Worm (Caenorhabditis elegans) whole organism, mixed stage, embryonic: ENCODE results near the gene F35G12.5.

Source experiments
- M03D4.4 ChIP-seq: sonication (generic microtip); optimal IDR thresholded peaks from 2 replicates; lab custom pipeline; 2017; ENCODE audit warnings: mild to moderate bottlenecking, missing genetic modification characterization, missing compliant biosample characterization
- bed-3 ChIP-seq: fragments of 200-800 bp; sonication (Bioruptor generic); optimal IDR thresholded peaks from 3 replicates; lab custom pipeline; 2018; ENCODE audit warnings: mild to moderate bottlenecking, missing genetic modification characterization, moderate library complexity, missing compliant biosample characterization
- blmp-1 ChIP-seq: fragments of 150-350 bp; optimal IDR thresholded peaks from 2 replicates; lab custom pipeline; 2014; ENCODE audit warnings: missing biosample characterization, missing genetic modification characterization
- ceh-39 ChIP-seq: fragments of 150-350 bp; optimal IDR thresholded peaks from 2 replicates; lab custom pipeline; 2014; ENCODE audit warnings: missing biosample characterization, missing genetic modification characterization
- ceh-43 ChIP-seq: fragments of 200-800 bp; sonication (Bioruptor generic); optimal IDR thresholded peaks from 2 replicates; lab custom pipeline; 2018; ENCODE audit warnings: mild to moderate bottlenecking, missing genetic modification characterization, moderate library complexity, missing compliant biosample characterization
- ces-1 ChIP-seq: fragments of 150-350 bp; optimal IDR thresholded peaks from 2 replicates; lab custom pipeline; 2014; ENCODE audit warnings: missing biosample characterization, missing genetic modification reagents, missing genetic modification characterization
- cnd-1 ChIP-seq: fragments of 200-800 bp; sonication (Bioruptor generic); optimal IDR thresholded peaks from 2 replicates; lab custom pipeline; 2018; ENCODE audit warnings: mild to moderate bottlenecking, missing genetic modification characterization, missing compliant biosample characterization
- drap-1 ChIP-seq: fragments of 200-800 bp; sonication (Bioruptor generic); optimal IDR thresholded peaks from 3 replicates; lab custom pipeline; 2018; ENCODE audit warnings: mild to moderate bottlenecking, missing genetic modification characterization, missing compliant biosample characterization
- elt-1 ChIP-seq: sonication (generic microtip); optimal IDR thresholded peaks from 2 replicates; lab custom pipeline; 2017; ENCODE audit warnings: missing genetic modification characterization, mild to moderate bottlenecking, missing compliant biosample characterization, antibody characterized with exemption, moderate library complexity, borderline replicate concordance; ENCODE audit not compliant: insufficient read depth
- elt-3 ChIP-seq: fragments of 150-350 bp; optimal IDR thresholded peaks from 2 replicates; lab custom pipeline; 2014; ENCODE audit warnings: missing biosample characterization, missing genetic modification characterization
- ham-2 ChIP-seq: fragments of 200-800 bp; sonication (Bioruptor generic); optimal IDR thresholded peaks from 2 replicates; lab custom pipeline; 2018; ENCODE audit warnings: mild to moderate bottlenecking, missing genetic modification characterization, missing compliant biosample characterization
- lin-32 ChIP-seq: fragments of 200-800 bp; sonication (Bioruptor generic); optimal IDR thresholded peaks from 2 replicates; lab custom pipeline; 2018; ENCODE audit warnings: mild to moderate bottlenecking, missing genetic modification characterization, missing compliant biosample characterization
- mls-2 ChIP-seq: sonication (generic microtip); optimal IDR thresholded peaks from 2 replicates; lab custom pipeline; 2016; ENCODE audit warnings: mild to moderate bottlenecking, missing genetic modification characterization, moderate library complexity, missing compliant biosample characterization
- nhr-2 ChIP-seq: fragments of 150-350 bp; optimal IDR thresholded peaks from 2 replicates; lab custom pipeline; 2014; ENCODE audit warnings: missing biosample characterization, missing genetic modification characterization
- nhr-237 ChIP-seq: fragments of 150-350 bp; optimal IDR thresholded peaks from 2 replicates; lab custom pipeline; 2014; ENCODE audit warnings: missing biosample characterization, missing genetic modification characterization
- nhr-76 ChIP-seq: sonication (generic microtip); optimal IDR thresholded peaks from 2 replicates; lab custom pipeline; 2017; ENCODE audit warnings: missing biosample characterization, missing genetic modification characterization
- pha-4 ChIP-seq: fragments of 150-350 bp; optimal IDR thresholded peaks from 2 replicates; lab custom pipeline; 2018; ENCODE audit warnings: missing biosample characterization, missing genetic modification reagents, missing genetic modification characterization
- sem-2 ChIP-seq: fragments of 200-800 bp; sonication (Bioruptor generic); optimal IDR thresholded peaks from 2 replicates; lab custom pipeline; 2018; ENCODE audit warnings: mild to moderate bottlenecking, missing genetic modification characterization, missing compliant biosample characterization
- snpc-4 ChIP-seq: fragments of 150-350 bp; optimal IDR thresholded peaks from 2 replicates; lab custom pipeline; 2014; ENCODE audit warnings: missing biosample characterization, missing genetic modification characterization
- sptf-1 ChIP-seq: sonication (generic microtip); optimal IDR thresholded peaks from 2 replicates; lab custom pipeline; 2017; ENCODE audit warnings: mild to moderate bottlenecking, missing genetic modification characterization, moderate library complexity, missing compliant biosample characterization
- unc-120 ChIP-seq: sonication (generic microtip); optimal IDR thresholded peaks from 2 replicates; lab custom pipeline; 2017; ENCODE audit warnings: missing genetic modification characterization, missing compliant biosample characterization; ENCODE audit not compliant: poor library complexity, severe bottlenecking
- unc-62 ChIP-seq: fragments of 150-350 bp; optimal IDR thresholded peaks from 2 replicates; lab custom pipeline; 2014; ENCODE audit warnings: missing biosample characterization, missing genetic modification reagents, missing genetic modification characterization
- zip-8 ChIP-seq: fragments of 150-350 bp; optimal IDR thresholded peaks from 2 replicates; lab custom pipeline; 2014; ENCODE audit warnings: missing biosample characterization, missing genetic modification characterization

The F35G12.5 gene

DNA sequence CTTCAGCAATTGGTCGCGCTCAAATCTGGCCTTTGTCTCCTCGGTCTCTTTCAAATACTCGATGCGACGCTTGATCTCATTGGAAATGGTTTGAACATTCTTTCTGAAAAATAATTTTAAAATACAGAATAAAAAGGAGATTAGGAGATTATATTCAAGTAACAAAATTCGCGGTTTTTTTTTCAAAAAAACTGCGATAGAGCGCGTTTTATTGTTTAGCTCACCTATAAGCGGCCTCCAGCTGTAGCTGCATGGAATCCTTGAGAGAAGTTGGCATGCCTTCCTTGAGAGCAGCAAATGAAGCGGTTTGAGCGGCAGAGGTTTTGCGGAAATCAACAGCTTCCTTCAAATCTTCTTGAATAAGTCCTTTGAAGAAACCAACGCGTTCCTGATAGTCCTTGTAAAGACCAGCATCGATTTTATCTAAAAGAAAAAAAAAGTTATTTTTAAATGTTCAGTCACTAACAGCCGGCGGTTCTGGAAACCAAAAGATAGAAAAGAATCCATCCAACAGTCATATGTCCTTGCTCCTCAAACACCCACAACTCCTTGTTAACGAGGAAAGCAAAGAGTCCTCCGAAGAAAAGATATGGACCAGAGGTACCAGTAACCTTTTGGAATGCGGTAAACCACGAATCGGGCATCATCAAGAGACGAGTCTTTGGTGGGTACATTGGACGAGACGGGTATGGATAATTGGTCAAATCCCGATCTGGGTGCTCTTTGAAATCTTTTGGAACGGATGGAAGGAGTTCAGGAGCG lies 11.0 kb downstream of the F35G12.5 start:
- TF ChIP-seq ham-2 (GFP tag; lab: Kevin White, UChicago) (no peak), M03D4.4 (tag; lab: Kevin White, UChicago) (no peak), elt-3 (no peak), ceh-39 (tag; lab: Kevin White, UChicago) (no peak)

ce11 chrIII:4595771-4596227 lies 11.9 kb downstream of the F35G12.5 start, which contains the start of gene asb-1:
TSS of gene asb-1 (minus strand) at chrIII:4595821.
- no peak for TF ChIP-seq nhr-237 (tag; lab: Kevin White, UChicago)

ce11 chrIII:4600139-4600762 lies 16.3 kb downstream of the F35G12.5 start, which contains the start of gene mab-21:
TSS of gene mab-21 (plus strand) at chrIII:4600753.
- TF ChIP-seq unc-62 (peak; percentile 63), elt-3 (peak; percentile 47), elt-1 (peak; percentile 29), lin-32 (no peak), sptf-1 (tag; lab: Kevin White, UChicago) (no peak), nhr-2 (tag; lab: Kevin White, UChicago) (no peak)

DNA sequence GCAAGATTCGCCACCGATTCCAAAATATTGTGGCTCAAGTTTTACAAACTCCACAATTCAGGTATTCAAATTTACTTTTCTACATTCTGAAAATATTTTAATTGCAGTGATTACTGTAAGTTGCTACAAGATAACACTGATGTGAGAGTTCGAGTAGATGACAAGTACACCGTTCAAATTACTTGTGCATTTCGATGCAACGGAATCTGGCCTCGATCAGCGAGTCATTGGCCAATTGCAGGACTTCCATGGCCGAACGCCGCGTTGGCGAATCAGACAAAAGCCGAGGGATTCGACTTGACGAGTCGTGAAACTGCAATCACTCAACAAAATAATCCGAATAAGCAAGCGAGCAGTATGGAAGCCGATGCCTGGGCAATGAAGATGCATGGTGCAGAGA lies 17.4 kb downstream of the F35G12.5 start:
- TF ChIP-seq unc-62 = no peak

DNA sequence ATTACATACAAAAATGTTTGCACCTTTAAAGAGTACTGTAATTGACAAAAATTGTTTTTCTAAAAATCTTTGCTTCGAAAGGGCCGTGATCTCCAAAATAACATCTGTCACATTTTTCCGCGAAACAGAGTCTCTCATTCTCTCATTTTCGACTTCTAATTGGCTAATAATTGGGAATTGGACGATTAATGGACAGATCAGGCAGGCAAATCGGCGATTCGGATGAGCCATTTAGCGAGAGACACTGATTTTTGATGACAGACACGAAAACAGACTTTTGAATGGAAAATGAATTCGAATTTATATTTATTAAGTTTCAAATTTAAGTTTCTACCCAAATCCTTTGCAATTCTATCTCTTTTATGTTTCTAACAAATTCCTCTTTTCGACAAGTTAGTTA lies 19.9 kb downstream of the F35G12.5 start:
- no peak for TF ChIP-seq ces-1 (GFP tag; lab: Kevin White, UChicago)
- TF ChIP-seq zip-8 (tag; lab: Kevin White, UChicago) = no peak
- TF ChIP-seq mls-2 (tag; lab: Kevin White, UChicago) = no peak

- TF ChIP-seq sptf-1 (tag; lab: Kevin White, UChicago) (peak; percentile 39), nhr-2 (tag; lab: Kevin White, UChicago) (peak; percentile 62), sem-2 (GFP tag; lab: Kevin White, UChicago) (no peak), ces-1 (GFP tag; lab: Kevin White, UChicago) (peak; percentile 69), unc-120 (tag; lab: Kevin White, UChicago) (peak; percentile 80), snpc-4 (tag; lab: Kevin White, UChicago) (no peak), nhr-76 (tag; lab: Kevin White, UChicago) (no peak), pha-4 (tag; lab: Kevin White, UChicago) (peak; percentile 57), cnd-1 (tag; lab: Kevin White, UChicago) (peak; percentile 9)
- TF ChIP-seq, all 35 proteins: peak for 6
Observed at ce11 chrIII:4612334-4612953, 28.5 kb downstream of the F35G12.5 start, which contains the start of gene sel-2. TSS of gene sel-2 (minus strand) at chrIII:4612384.

- no peak for TF ChIP-seq blmp-1
- peak; percentile 7 for TF ChIP-seq unc-62
Observed at ce11 chrIII:4616071-4616571, 32.2 kb downstream of the F35G12.5 start, which contains the start of gene lips-3. TSS of gene lips-3 (plus strand) at chrIII:4616528.

ce11 chrIII:4622375-4623130 lies 38.6 kb downstream of the F35G12.5 start, which contains the start of gene lron-5:
TSS of gene lron-5 (plus strand) at chrIII:4623029.
- TF ChIP-seq ceh-43 (GFP tag; lab: Kevin White, UChicago) (no peak), ham-2 (GFP tag; lab: Kevin White, UChicago) (no peak), M03D4.4 (tag; lab: Kevin White, UChicago) (no peak), bed-3 (GFP tag; lab: Kevin White, UChicago) (no peak), drap-1 (GFP tag; lab: Kevin White, UChicago) (no peak), ces-1 (GFP tag; lab: Kevin White, UChicago) (peak; percentile 62)
- TF ChIP-seq, all 35 proteins: peak for 1
